Worm (Caenorhabditis elegans): ENCODE results near the gene B0361.11.

DNA sequence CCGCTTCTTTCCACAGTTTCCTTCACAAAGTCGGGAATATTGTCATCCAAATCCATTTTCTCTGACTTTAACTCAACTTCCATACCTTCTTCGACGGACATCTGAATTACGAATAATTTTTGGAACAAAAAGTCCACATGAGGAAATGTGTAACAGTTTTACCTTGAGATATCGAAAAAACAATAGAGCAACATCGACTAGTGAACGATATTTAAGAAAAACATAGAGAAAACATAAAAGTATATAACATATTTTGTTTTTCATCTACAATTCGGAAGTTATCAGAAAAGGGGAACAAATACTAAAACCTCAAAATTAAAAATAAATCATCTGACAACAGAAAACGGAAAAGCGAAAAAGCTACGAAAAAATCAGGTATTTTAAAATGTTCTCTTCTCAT, 44.6 kb upstream of the B0361.11 start, which contains the start of gene adr-2:
- TF ChIP-seq sea-2 (GFP tag; optimal IDR thresholded peaks at IDR 0.05) (no peak), ceh-28 (tag; optimal IDR thresholded peaks at IDR 0.05) (no peak), elt-3 (tag; optimal IDR thresholded peaks at IDR 0.05) (no peak), ama-1 (optimal IDR thresholded peaks at IDR 0.05) (no peak), unc-39 (tag; optimal IDR thresholded peaks at IDR 0.05) (no peak), nfya-1 (tag; optimal IDR thresholded peaks at IDR 0.05; ENCODE audit: insufficient read depth) (no peak), hmg-11 (tag; optimal IDR thresholded peaks at IDR 0.05) (no peak), skn-1 (tag; optimal IDR thresholded peaks at IDR 0.05) (no peak)

All from whole organism, L3 larva.